Worm (Caenorhabditis elegans) whole organism, L3 larva: Measurements from ENCODE around the gene F25E2.3.

Source experiments
- nhr-76 ChIP-seq: fragments of 150-350 bp; sonication (generic microtip); optimal IDR thresholded peaks from 5 replicates; lab custom pipeline; 2014; ENCODE audit warnings: missing biosample characterization, missing genetic modification characterization
- skn-1 ChIP-seq: fragments of 150-350 bp; optimal IDR thresholded peaks from 2 replicates; lab custom pipeline; 2014; ENCODE audit warnings: missing biosample characterization, missing genetic modification characterization
- ztf-4 ChIP-seq: fragments of 150-350 bp; optimal IDR thresholded peaks from 2 replicates; lab custom pipeline; 2014; ENCODE audit warnings: missing biosample characterization, missing genetic modification characterization

F25E2.3 gene

DNA sequence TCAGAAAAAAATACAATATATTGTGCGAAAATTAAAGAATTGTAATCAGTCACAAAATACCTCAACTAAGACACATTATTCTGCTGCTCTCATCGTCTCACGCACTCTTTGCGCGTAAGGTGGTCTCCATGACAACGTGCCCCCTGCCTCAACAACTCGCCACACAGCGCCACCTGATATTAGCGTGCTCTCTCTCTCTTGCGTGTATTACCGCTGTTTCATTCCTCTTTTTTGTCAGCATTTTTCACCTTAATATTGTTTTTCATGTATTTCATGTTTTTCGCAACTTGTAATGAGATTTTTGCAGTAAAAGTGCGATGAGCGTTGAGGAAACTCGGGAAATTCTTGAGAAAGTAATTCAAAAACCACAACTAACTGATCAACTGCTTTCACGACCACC is 49.5 kb downstream of the F25E2.3 start, which contains the start of gene dyf-11:
TSS of gene dyf-11 (plus strand) at position 301 of the 400 bp plus-strand sequence.
- TF ChIP-seq skn-1 = no peak
- no peak for TF ChIP-seq nhr-76 (tag; lab: Kevin White, UChicago)
- TF ChIP-seq ztf-4 = no peak
